Fruit fly (Drosophila melanogaster) whole organism, embryonic: ENCODE results near the gene CG15333.
A peak's percentile ranks its signal among the peaks of the same experiment; 100 is the strongest.

Source experiments
- Awh ChIP-seq: fragments of 200-800 bp; sonication (Bioruptor generic); IDR thresholded peaks from 2 replicates; pipeline ENCODE4, ENCODE4 v1.3.6; 2022; ENCODE audit warnings: missing biosample characterization, missing genetic modification characterization
- B-H2 ChIP-seq: fragments of 200-800 bp; sonication (Bioruptor generic); optimal IDR thresholded peaks from 2 replicates; lab custom pipeline; 2018; ENCODE audit warnings: missing biosample characterization, mild to moderate bottlenecking, missing genetic modification characterization
- Blimp-1 ChIP-seq: fragments of 200-800 bp; sonication (Bioruptor generic); optimal IDR thresholded peaks from 3 replicates; lab custom pipeline; 2018; ENCODE audit warnings: missing biosample characterization, missing genetic modification characterization, mild to moderate bottlenecking, moderate library complexity, missing genetic modification reagents
- CG11723 ChIP-seq: fragments of 200-800 bp; sonication (Bioruptor generic); optimal IDR thresholded peaks from 2 replicates; lab custom pipeline; 2017; ENCODE audit warnings: missing biosample characterization, mild to moderate bottlenecking, missing genetic modification characterization
- CG12071 ChIP-seq: fragments of 200-800 bp; sonication (Bioruptor generic); optimal IDR thresholded peaks from 3 replicates; lab custom pipeline; 2018; ENCODE audit warnings: missing biosample characterization, mild to moderate bottlenecking, missing genetic modification characterization
- CG13775 ChIP-seq: fragments of 200-800 bp; sonication (Bioruptor generic); optimal IDR thresholded peaks from 3 replicates; lab custom pipeline; 2017; ENCODE audit warnings: missing biosample characterization, mild to moderate bottlenecking, missing genetic modification characterization
- CG16779 ChIP-seq: fragments of 200-800 bp; sonication (Bioruptor generic); IDR thresholded peaks from 2 replicates; pipeline ENCODE4 v1.3.6; 2022; ENCODE audit warnings: missing biosample characterization, missing genetic modification characterization
- CG17829 ChIP-seq: fragments of 200-800 bp; optimal IDR thresholded peaks from 2 replicates; lab custom pipeline; 2019; ENCODE audit warnings: missing biosample characterization, mild to moderate bottlenecking, missing genetic modification characterization, moderate library complexity
- CG17912 ChIP-seq: fragments of 200-800 bp; sonication (Bioruptor generic); optimal IDR thresholded peaks from 2 replicates; lab custom pipeline; 2018; ENCODE audit warnings: missing biosample characterization, mild to moderate bottlenecking, missing genetic modification characterization
- CG18262 ChIP-seq: fragments of 200-800 bp; optimal IDR thresholded peaks from 3 replicates; lab custom pipeline; 2019; ENCODE audit warnings: missing biosample characterization, mild to moderate bottlenecking, missing genetic modification characterization, moderate library complexity
- CG18619 ChIP-seq: fragments of 200-800 bp; sonication (Bioruptor generic); optimal IDR thresholded peaks from 3 replicates; lab custom pipeline; 2017; ENCODE audit warnings: missing biosample characterization, mild to moderate bottlenecking, missing genetic modification characterization
- CG2202 ChIP-seq: fragments of 200-800 bp; sonication (Bioruptor generic); optimal IDR thresholded peaks from 2 replicates; lab custom pipeline; 2018; ENCODE audit warnings: missing biosample characterization, mild to moderate bottlenecking, missing genetic modification characterization
- CG2712 ChIP-seq: fragments of 200-800 bp; optimal IDR thresholded peaks from 3 replicates; lab custom pipeline; 2019; ENCODE audit warnings: missing biosample characterization, mild to moderate bottlenecking, missing genetic modification characterization, moderate library complexity
- CG2889 ChIP-seq: fragments of 200-800 bp; sonication (Bioruptor generic); IDR thresholded peaks from 3 replicates; pipeline ENCODE4 v1.3.6; 2022; ENCODE audit warnings: missing biosample characterization, missing genetic modification characterization
- CG4328 ChIP-seq: fragments of 200-800 bp; sonication (Bioruptor generic); optimal IDR thresholded peaks from 3 replicates; lab custom pipeline; 2017; ENCODE audit warnings: missing biosample characterization, missing genetic modification reagents, missing genetic modification characterization
- CG4360 ChIP-seq: fragments of 200-800 bp; sonication (Bioruptor generic); IDR thresholded peaks from 2 replicates; pipeline ENCODE4 v1.3.6; 2022; ENCODE audit warnings: missing biosample characterization, missing genetic modification characterization
- CG6175 ChIP-seq: fragments of 200-800 bp; sonication (Bioruptor generic); IDR thresholded peaks from 3 replicates; pipeline ENCODE4 v1.3.6; 2022; ENCODE audit warnings: missing biosample characterization, missing genetic modification characterization
- CG6272 ChIP-seq: fragments of 200-800 bp; sonication (Bioruptor generic); IDR thresholded peaks from 2 replicates; pipeline ENCODE4 v1.3.6; 2022; ENCODE audit warnings: missing biosample characterization, missing genetic modification characterization
- CG6689 ChIP-seq: fragments of 200-800 bp; sonication (Bioruptor generic); IDR thresholded peaks from 2 replicates; pipeline ENCODE4 v1.3.6; 2022; ENCODE audit warnings: missing biosample characterization, missing genetic modification characterization
- CG6854 ChIP-seq: fragments of 200-800 bp; sonication (Bioruptor generic); optimal IDR thresholded peaks from 3 replicates; lab custom pipeline; 2017; ENCODE audit warnings: missing biosample characterization, mild to moderate bottlenecking, missing genetic modification characterization
- CoRest ChIP-seq: fragments of 200-800 bp; sonication (Bioruptor generic); optimal IDR thresholded peaks from 3 replicates; lab custom pipeline; 2018; ENCODE audit warnings: missing biosample characterization, mild to moderate bottlenecking, missing genetic modification characterization, moderate library complexity
- HmgZ ChIP-seq: fragments of 200-800 bp; sonication (Bioruptor generic); optimal IDR thresholded peaks from 2 replicates; lab custom pipeline; 2018; ENCODE audit warnings: missing biosample characterization, mild to moderate bottlenecking, missing genetic modification characterization
- Hmr ChIP-seq: fragments of 200-800 bp; sonication (Bioruptor generic); optimal IDR thresholded peaks from 3 replicates; lab custom pipeline; 2017; ENCODE audit warnings: mild to moderate bottlenecking, missing biosample characterization, missing genetic modification reagents, missing genetic modification characterization
- Hr78 ChIP-seq, 2 experiments: fragments of 200-800 bp in 1 of 2; fragments of >200 bp in 1 of 2; sonication (Bioruptor generic) in 1 of 2; optimal IDR thresholded peaks; 2 replicates each; lab custom pipeline; 2017 to 2019; ENCODE audit warnings: missing biosample characterization in 2 of 2, missing genetic modification characterization in 2 of 2, mild to moderate bottlenecking in 1 of 2, moderate library complexity in 1 of 2
- Lim3 ChIP-seq: fragments of 200-800 bp; sonication (Bioruptor generic); IDR thresholded peaks from 2 replicates; pipeline ENCODE4 v1.3.6; 2022; ENCODE audit warnings: missing biosample characterization, missing genetic modification characterization
- MTF-1 ChIP-seq: fragments of 200-800 bp; sonication (Bioruptor generic); optimal IDR thresholded peaks from 2 replicates; lab custom pipeline; 2018; ENCODE audit warnings: missing biosample characterization, mild to moderate bottlenecking, missing genetic modification characterization, borderline replicate concordance
- Mes4 ChIP-seq: fragments of 200-800 bp; sonication (Bioruptor generic); optimal IDR thresholded peaks from 2 replicates; lab custom pipeline; 2016; ENCODE audit warnings: missing biosample characterization, missing genetic modification characterization
- Ptx1 ChIP-seq: fragments of 200-800 bp; sonication (Bioruptor generic); IDR thresholded peaks from 2 replicates; pipeline ENCODE4 v1.3.6; 2022; ENCODE audit warnings: missing biosample characterization, missing genetic modification characterization
- Six4 ChIP-seq: fragments of 200-800 bp; sonication (Bioruptor generic); optimal IDR thresholded peaks from 2 replicates; lab custom pipeline; 2016; ENCODE audit warnings: missing biosample characterization, missing genetic modification characterization
- Ssrp ChIP-seq: fragments of 200-800 bp; sonication (Bioruptor generic); optimal IDR thresholded peaks from 2 replicates; lab custom pipeline; 2018; ENCODE audit warnings: missing biosample characterization, mild to moderate bottlenecking, missing genetic modification characterization, moderate library complexity
- Taf1 ChIP-seq: fragments of 200-800 bp; sonication (Bioruptor generic); IDR thresholded peaks from 2 replicates; pipeline ENCODE4 v1.3.6; 2022; ENCODE audit warnings: missing biosample characterization, missing genetic modification characterization
- Trl ChIP-seq, 3 experiments: fragments of >200 bp in 2 of 3; fragments of 200-800 bp in 1 of 3; sonication (Bioruptor generic) in 1 of 3; optimal IDR thresholded peaks; 2 replicates in 1 of 3; 3 replicates in 2 of 3; lab custom pipeline; 2016 to 2017; ENCODE audit warnings: missing biosample characterization in 1 of 3, missing genetic modification characterization in 1 of 3
- Xbp1 ChIP-seq: fragments of 200-800 bp; sonication (Bioruptor generic); optimal IDR thresholded peaks from 3 replicates; lab custom pipeline; 2016; ENCODE audit warnings: missing biosample characterization, mild to moderate bottlenecking, missing genetic modification characterization
- abd-A ChIP-seq: fragments of 200-800 bp; sonication (Bioruptor generic); optimal IDR thresholded peaks from 3 replicates; lab custom pipeline; 2019; ENCODE audit warnings: missing biosample characterization, mild to moderate bottlenecking, missing genetic modification characterization, moderate library complexity
- ase ChIP-seq: fragments of 200-800 bp; sonication (Bioruptor generic); IDR thresholded peaks from 3 replicates; pipeline ENCODE4 v1.3.6; 2022; ENCODE audit warnings: missing biosample characterization, missing genetic modification characterization
- br ChIP-seq: fragments of >200 bp; optimal IDR thresholded peaks from 2 replicates; lab custom pipeline; 2017
- crc ChIP-seq: fragments of 200-800 bp; sonication (Bioruptor generic); optimal IDR thresholded peaks from 2 replicates; lab custom pipeline; 2016; ENCODE audit warnings: missing biosample characterization, missing genetic modification characterization
- disco-r ChIP-seq: fragments of 200-800 bp; sonication (Bioruptor generic); optimal IDR thresholded peaks from 2 replicates; lab custom pipeline; 2016; ENCODE audit warnings: missing biosample characterization, missing genetic modification characterization
- eve ChIP-seq, 2 experiments: fragments of >200 bp; optimal IDR thresholded peaks; 2 replicates each; lab custom pipeline; 2017; ENCODE audit warnings: missing biosample characterization in 2 of 2, missing genetic modification characterization in 2 of 2
- klu ChIP-seq: fragments of 200-800 bp; sonication (Bioruptor generic); IDR thresholded peaks from 2 replicates; pipeline ENCODE4 v1.3.6; 2022; ENCODE audit warnings: missing biosample characterization, missing genetic modification characterization
- run ChIP-seq: fragments of 200-800 bp; sonication (Bioruptor generic); optimal IDR thresholded peaks from 3 replicates; lab custom pipeline; 2018; ENCODE audit warnings: missing biosample characterization, mild to moderate bottlenecking, missing genetic modification characterization
- sna ChIP-seq: fragments of 200-800 bp; sonication (Bioruptor generic); IDR thresholded peaks from 2 replicates; pipeline ENCODE4 v1.3.6; 2022; ENCODE audit warnings: missing biosample characterization, missing genetic modification characterization; ENCODE audit not compliant: partially characterized antibody
- so ChIP-seq: fragments of 200-800 bp; sonication (Bioruptor generic); IDR thresholded peaks from 3 replicates; pipeline ENCODE4 v1.3.6; 2022; ENCODE audit warnings: missing biosample characterization, missing genetic modification characterization
- tin ChIP-seq: fragments of 200-800 bp; sonication (Bioruptor generic); optimal IDR thresholded peaks from 3 replicates; lab custom pipeline; 2016; ENCODE audit warnings: missing biosample characterization, missing genetic modification characterization
- tx ChIP-seq: fragments of 200-800 bp; sonication (Bioruptor generic); optimal IDR thresholded peaks from 2 replicates; lab custom pipeline; 2016; ENCODE audit warnings: missing biosample characterization, missing genetic modification characterization
- unc-4 ChIP-seq: fragments of 200-800 bp; sonication (Bioruptor generic); IDR thresholded peaks from 2 replicates; pipeline ENCODE4 v1.3.6; 2022; ENCODE audit warnings: missing biosample characterization, missing genetic modification characterization; ENCODE audit not compliant: partially characterized antibody
- vfl ChIP-seq: fragments of 200-800 bp; sonication (Bioruptor generic); optimal IDR thresholded peaks from 2 replicates; lab custom pipeline; 2016; ENCODE audit warnings: missing biosample characterization, missing genetic modification characterization
- zen2 ChIP-seq: fragments of 200-800 bp; sonication (Bioruptor generic); IDR thresholded peaks from 3 replicates; pipeline ENCODE4 v1.3.6; 2022; ENCODE audit warnings: missing biosample characterization, missing genetic modification characterization; ENCODE audit not compliant: partially characterized antibody

Gene CG15333

DNA sequence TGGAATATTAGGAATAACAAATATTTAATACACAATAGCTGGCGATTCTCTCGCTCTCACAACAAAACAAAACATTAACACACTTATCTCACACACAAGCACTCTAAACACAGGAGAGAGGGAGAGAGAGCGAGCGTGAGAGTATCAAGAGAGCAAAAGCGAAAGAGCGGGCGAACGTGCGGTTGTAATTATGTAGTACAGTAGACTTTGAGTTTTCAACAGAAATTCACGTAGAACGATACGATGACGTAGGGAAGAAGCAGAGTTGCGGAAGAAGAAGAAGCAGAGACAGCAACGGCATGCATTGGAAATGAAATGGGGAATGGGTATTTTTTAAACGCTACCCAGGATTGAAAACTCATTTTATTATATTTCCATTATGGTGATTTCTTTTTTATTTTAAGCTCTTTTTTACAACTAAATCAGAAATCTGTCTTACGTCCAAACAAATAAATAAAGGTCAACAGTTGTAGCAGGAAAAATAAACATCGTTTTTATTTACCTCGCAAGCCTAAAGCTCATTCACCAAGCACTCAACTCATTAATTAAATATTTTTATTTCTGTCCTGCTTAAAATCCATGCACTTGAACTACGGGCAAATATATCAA lies 36.8 kb upstream of the CG15333 start (continued):
- TF ChIP-seq klu (GFP tag; lab: Robert Waterston, UW) (no peak), Taf1 (GFP tag; lab: Robert Waterston, UW) (no peak), CG6689 (no peak), CG12071 (GFP tag; lab: Kevin White, UChicago) (no peak), abd-A (tag; lab: Kevin White, UChicago) (no peak), Hmr (GFP tag; lab: Kevin White, UChicago) (no peak), CG16779 (GFP tag; lab: Robert Waterston, UW) (no peak), Awh (GFP tag; lab: Robert Waterston, UW) (no peak), CG17912 (GFP tag; lab: Kevin White, UChicago) (no peak), eve (GFP tag; optimal IDR thresholded peaks at IDR 0.05; lab: Kevin White, UChicago) (peak in 1 of 2 experiments; percentile 52), CoRest (no peak), disco-r (GFP tag; lab: Kevin White, UChicago) (no peak), Trl (optimal IDR thresholded peaks at IDR 0.05; lab: Kevin White, UChicago) (peak; percentile 97 to 99), Trl (GFP tag; optimal IDR thresholded peaks at IDR 0.05; lab: Kevin White, UChicago) (no peak), CG6175 (no peak), CG4328 (GFP tag; lab: Kevin White, UChicago) (no peak), CG4360 (peak; percentile 39), Mes4 (GFP tag; lab: Kevin White, UChicago) (no peak), Six4 (GFP tag; lab: Kevin White, UChicago) (no peak), CG11723 (no peak), CG17829 (no peak), tin (GFP tag; lab: Kevin White, UChicago) (no peak), crc (no peak), CG6854 (GFP tag; lab: Kevin White, UChicago) (no peak), run (tag; lab: Kevin White, UChicago) (no peak), CG18619 (GFP tag; lab: Kevin White, UChicago) (no peak), zen2 (peak; percentile 11; the same call in 1 of the 3 replicates), Blimp-1 (GFP tag; lab: Kevin White, UChicago) (peak; percentile 15), CG2202 (no peak), Lim3 (GFP tag; lab: Robert Waterston, UW) (no peak), CG6272 (GFP tag; lab: Robert Waterston, UW) (no peak), br (lab: Kevin White, UChicago) (no peak), CG2889 (GFP tag; lab: Robert Waterston, UW) (no peak), CG18262 (tag; lab: Kevin White, UChicago) (peak; percentile 19), MTF-1 (no peak), CG13775 (GFP tag; lab: Kevin White, UChicago) (no peak), tx (GFP tag; lab: Kevin White, UChicago) (no peak), HmgZ (tag; lab: Kevin White, UChicago) (no peak), Ptx1 (no peak), CG2712 (tag; lab: Kevin White, UChicago) (peak; percentile 12), ase (no peak), Ssrp (tag; lab: Kevin White, UChicago) (no peak), Hr78 (GFP tag; optimal IDR thresholded peaks at IDR 0.05; lab: Kevin White, UChicago) (no peak), unc-4 (GFP tag; lab: Robert Waterston, UW) (0 out of 2 replicates have a peak, but pooled peaks have one; percentile 29), B-H2 (GFP tag; lab: Kevin White, UChicago) (no peak), so (GFP tag; lab: Robert Waterston, UW) (no peak), sna (GFP tag; lab: Robert Waterston, UW) (no peak), Xbp1 (GFP tag; lab: Kevin White, UChicago) (no peak), vfl (GFP tag; lab: Kevin White, UChicago) (no peak)
